Fruit fly (Drosophila melanogaster) whole organism, prepupa: ENCODE measurements around the gene CG46320.
A peak's percentile ranks its signal among the peaks of the same experiment; 100 is the strongest.

Source experiments
- Blimp-1 ChIP-seq: fragments of 200-800 bp; sonication (Bioruptor generic); optimal IDR thresholded peaks from 3 replicates; lab custom pipeline; 2017; ENCODE audit warnings: missing biosample characterization, missing genetic modification characterization, mild to moderate bottlenecking, moderate library complexity, missing genetic modification reagents
- CG11902 ChIP-seq: fragments of 200-800 bp; sonication (Bioruptor generic); optimal IDR thresholded peaks from 3 replicates; lab custom pipeline; 2016; ENCODE audit warnings: missing biosample characterization, missing genetic modification characterization
- CG15336 ChIP-seq: fragments of 200-800 bp; sonication (Bioruptor generic); IDR thresholded peaks from 2 replicates; pipeline ENCODE4 v1.3.6; 2022; ENCODE audit warnings: missing biosample characterization, missing genetic modification characterization
- CG1621 ChIP-seq: fragments of 200-800 bp; sonication (Bioruptor generic); optimal IDR thresholded peaks from 3 replicates; lab custom pipeline; 2018; ENCODE audit warnings: missing biosample characterization, mild to moderate bottlenecking, missing genetic modification characterization
- CG16779 ChIP-seq: fragments of 200-800 bp; sonication (Bioruptor generic); optimal IDR thresholded peaks from 3 replicates; lab custom pipeline; 2017; ENCODE audit warnings: missing biosample characterization, mild to moderate bottlenecking, missing genetic modification characterization
- CG31627 ChIP-seq: fragments of 200-800 bp; sonication (Bioruptor generic); optimal IDR thresholded peaks from 3 replicates; lab custom pipeline; 2016; ENCODE audit warnings: missing biosample characterization, missing genetic modification characterization
- CG34406 ChIP-seq: fragments of 200-800 bp; sonication (Bioruptor generic); optimal IDR thresholded peaks from 3 replicates; lab custom pipeline; 2016; ENCODE audit warnings: missing biosample characterization, missing genetic modification characterization
- CG3919 ChIP-seq: fragments of 200-800 bp; sonication (Bioruptor generic); optimal IDR thresholded peaks from 3 replicates; lab custom pipeline; 2016; ENCODE audit warnings: missing biosample characterization, missing genetic modification characterization
- CG4318 ChIP-seq: fragments of 200-800 bp; sonication (Bioruptor generic); optimal IDR thresholded peaks from 3 replicates; lab custom pipeline; 2017; ENCODE audit warnings: missing biosample characterization, mild to moderate bottlenecking, missing genetic modification characterization
- CG6792 ChIP-seq: fragments of 200-800 bp; sonication (Bioruptor generic); optimal IDR thresholded peaks from 3 replicates; lab custom pipeline; 2016; ENCODE audit warnings: missing biosample characterization, missing genetic modification characterization
- CG6808 ChIP-seq: fragments of 200-800 bp; sonication (Bioruptor generic); optimal IDR thresholded peaks from 3 replicates; lab custom pipeline; 2017; ENCODE audit warnings: missing biosample characterization, missing genetic modification characterization, mild to moderate bottlenecking, moderate library complexity, missing genetic modification reagents
- CG6854 ChIP-seq: fragments of 200-800 bp; sonication (Bioruptor generic); optimal IDR thresholded peaks from 2 replicates; lab custom pipeline; 2017; ENCODE audit warnings: missing biosample characterization, mild to moderate bottlenecking, missing genetic modification characterization
- CG8119 ChIP-seq: fragments of 200-800 bp; sonication (Bioruptor generic); IDR thresholded peaks from 3 replicates; pipeline ENCODE4 v1.3.6; 2022; ENCODE audit warnings: missing biosample characterization, missing genetic modification characterization
- CG8319 ChIP-seq: fragments of 200-800 bp; sonication (Bioruptor generic); optimal IDR thresholded peaks from 3 replicates; lab custom pipeline; 2016; ENCODE audit warnings: missing biosample characterization, missing genetic modification characterization
- CG8632 ChIP-seq: fragments of 200-800 bp; sonication (Bioruptor generic); optimal IDR thresholded peaks from 3 replicates; lab custom pipeline; 2016; ENCODE audit warnings: missing biosample characterization, missing genetic modification characterization
- Eip78C ChIP-seq: fragments of 200-800 bp; sonication (Bioruptor generic); peaks from one replicate; lab custom pipeline; 2016; ENCODE audit warnings: missing biosample characterization, missing genetic modification characterization
- Hr38 ChIP-seq: sonication (Bioruptor generic); optimal IDR thresholded peaks from 2 replicates; lab custom pipeline; 2016; ENCODE audit warnings: missing biosample characterization, missing genetic modification characterization
- Hr39 ChIP-seq: fragments of 200-800 bp; sonication (Bioruptor generic); optimal IDR thresholded peaks from 2 replicates; lab custom pipeline; 2016; ENCODE audit warnings: missing biosample characterization, missing genetic modification characterization
- Hr4 ChIP-seq: fragments of 200-800 bp; sonication (Bioruptor generic); optimal IDR thresholded peaks from 3 replicates; lab custom pipeline; 2016; ENCODE audit warnings: missing biosample characterization, missing genetic modification characterization
- OdsH ChIP-seq: fragments of 200-800 bp; sonication (Bioruptor generic); optimal IDR thresholded peaks from 3 replicates; lab custom pipeline; 2016; ENCODE audit warnings: missing biosample characterization, missing genetic modification characterization
- Smox ChIP-seq: fragments of 200-800 bp; sonication (Bioruptor generic); optimal IDR thresholded peaks from 3 replicates; lab custom pipeline; 2016; ENCODE audit warnings: missing biosample characterization, missing genetic modification characterization
- Sox14 ChIP-seq: fragments of 200-800 bp; sonication (Bioruptor generic); optimal IDR thresholded peaks from 3 replicates; lab custom pipeline; 2016; ENCODE audit warnings: missing biosample characterization, missing genetic modification characterization
- cyc ChIP-seq: fragments of 200-800 bp; sonication (Bioruptor generic); optimal IDR thresholded peaks from 3 replicates; lab custom pipeline; 2016; ENCODE audit warnings: missing biosample characterization, missing genetic modification characterization
- dsx ChIP-seq: fragments of 200-800 bp; optimal IDR thresholded peaks from 3 replicates; lab custom pipeline; 2019; ENCODE audit warnings: missing biosample characterization, mild to moderate bottlenecking, missing genetic modification characterization, moderate library complexity; ENCODE audit not compliant: poor library complexity, severe bottlenecking
- eg ChIP-seq: fragments of 200-800 bp; sonication (Bioruptor generic); IDR thresholded peaks from 3 replicates; pipeline ENCODE4 v1.3.6; 2022; ENCODE audit warnings: missing biosample characterization, missing genetic modification characterization
- esn ChIP-seq: fragments of 200-800 bp; sonication (Bioruptor generic); optimal IDR thresholded peaks from 2 replicates; lab custom pipeline; 2016; ENCODE audit warnings: missing biosample characterization, mild to moderate bottlenecking, missing genetic modification characterization, moderate library complexity
- fd85E ChIP-seq: fragments of 200-800 bp; sonication (Bioruptor generic); optimal IDR thresholded peaks from 3 replicates; lab custom pipeline; 2016; ENCODE audit warnings: missing biosample characterization, missing genetic modification characterization
- fkh ChIP-seq: fragments of 200-800 bp; sonication (Bioruptor generic); optimal IDR thresholded peaks from 3 replicates; lab custom pipeline; 2017; ENCODE audit warnings: missing biosample characterization, mild to moderate bottlenecking, missing genetic modification characterization, moderate library complexity
- lz ChIP-seq: fragments of 200-800 bp; sonication (Bioruptor generic); optimal IDR thresholded peaks from 3 replicates; lab custom pipeline; 2016; ENCODE audit warnings: missing biosample characterization, missing genetic modification characterization
- net ChIP-seq: fragments of 200-800 bp; sonication (Bioruptor generic); optimal IDR thresholded peaks from 3 replicates; lab custom pipeline; 2016; ENCODE audit warnings: missing biosample characterization, missing genetic modification characterization
- ss ChIP-seq, 2 experiments: fragments of 200-800 bp; sonication (Bioruptor generic); optimal IDR thresholded peaks; 2 replicates in 1 of 2; 3 replicates in 1 of 2; lab custom pipeline; 2017 to 2018; ENCODE audit warnings: mild to moderate bottlenecking in 2 of 2, missing biosample characterization in 2 of 2, missing genetic modification characterization in 2 of 2, moderate library complexity in 1 of 2
- svp ChIP-seq: fragments of 200-800 bp; sonication (Bioruptor generic); peaks from one replicate; lab custom pipeline; 2016; ENCODE audit warnings: missing biosample characterization, missing genetic modification characterization
- topi ChIP-seq: fragments of 200-800 bp; sonication (Bioruptor generic); optimal IDR thresholded peaks from 3 replicates; lab custom pipeline; 2016; ENCODE audit warnings: missing biosample characterization, missing genetic modification characterization
- vri ChIP-seq: fragments of 200-800 bp; sonication (Bioruptor generic); optimal IDR thresholded peaks from 3 replicates; lab custom pipeline; 2016; ENCODE audit warnings: missing biosample characterization, mild to moderate bottlenecking, missing genetic modification characterization

The CG46320 gene

dm6 chr3L:5779476-5780401 lies 115.8 kb downstream of the CG46320 start, which contains the start of the genes Myt1, PGRP-LD and Pmi:
Myt1 (minus strand) TSS chr3L:5779591.
PGRP-LD (plus strand) TSS chr3L:5780051.
Pmi (plus strand) TSS chr3L:5780051.
- TF ChIP-seq ss (GFP tag; optimal IDR thresholded peaks at IDR 0.05; lab: Kevin White, UChicago) (no peak), esn (GFP tag; lab: Kevin White, UChicago) (peak; percentile 25), vri (peak; percentile 53), svp (GFP tag; lab: Kevin White, UChicago) (peak; percentile 86), Hr4 (GFP tag; lab: Kevin White, UChicago) (no peak), Sox14 (GFP tag; lab: Kevin White, UChicago) (peak; percentile 75), CG11902 (GFP tag; lab: Kevin White, UChicago) (no peak)

- TF ChIP-seq fkh (GFP tag; lab: Kevin White, UChicago), result peak; percentile 44
- no peak for TF ChIP-seq vri
- no peak for TF ChIP-seq eg
- TF ChIP-seq CG15336 (GFP tag; lab: Robert Waterston, UW), result 0 out of 2 replicates have a peak, but pooled peaks have one; percentile 37
- peak; percentile 65 for TF ChIP-seq Eip78C (GFP tag; lab: Kevin White, UChicago)
- TF ChIP-seq CG8119, result peak; percentile 29; the same call in 1 of the 3 replicates
- TF ChIP-seq, all 60 proteins: peak for 4
Measured at dm6 chr3L:5785237-5786062, 121.5 kb downstream of the CG46320 start.

dm6 chr3L:5786604-5787003 lies 122.7 kb downstream of the CG46320 start, which contains the start of gene Cralbp:
Cralbp (minus strand) TSS chr3L:5786718.
- no peak for TF ChIP-seq CG4318 (GFP tag; lab: Kevin White, UChicago)
- no peak for TF ChIP-seq CG31627 (GFP tag; lab: Kevin White, UChicago)
- peak; percentile 51 for TF ChIP-seq Blimp-1 (GFP tag; lab: Kevin White, UChicago)
- TF ChIP-seq eg, result no peak
- no peak for TF ChIP-seq ss (GFP tag; optimal IDR thresholded peaks at IDR 0.05; lab: Kevin White, UChicago)
- TF ChIP-seq fkh (GFP tag; lab: Kevin White, UChicago), result no peak
- TF ChIP-seq CG6792 (GFP tag; lab: Kevin White, UChicago), result no peak
- TF ChIP-seq Hr39 (GFP tag; lab: Kevin White, UChicago), result no peak

- TF ChIP-seq Eip78C (GFP tag; lab: Kevin White, UChicago) (no peak), CG8319 (no peak), CG3919 (GFP tag; lab: Kevin White, UChicago) (no peak), CG6854 (GFP tag; lab: Kevin White, UChicago) (no peak), dsx (no peak), fd85E (GFP tag; lab: Kevin White, UChicago) (no peak), Hr38 (GFP tag; lab: Kevin White, UChicago) (no peak), net (no peak)
- TF ChIP-seq, all 60 proteins: peak for 0
Measured at dm6 chr3L:5787476-5787875, 123.6 kb downstream of the CG46320 start.

dm6 chr3L:5788823-5789222 lies 124.9 kb downstream of the CG46320 start:
- no peak for TF ChIP-seq CG15336 (GFP tag; lab: Robert Waterston, UW)
- TF ChIP-seq cyc (GFP tag; lab: Kevin White, UChicago), result no peak
- TF ChIP-seq svp (GFP tag; lab: Kevin White, UChicago), result no peak
- TF ChIP-seq CG6792 (GFP tag; lab: Kevin White, UChicago), result no peak

- TF ChIP-seq CG6808 (GFP tag; lab: Kevin White, UChicago), result no peak
- TF ChIP-seq Eip78C (GFP tag; lab: Kevin White, UChicago), result peak; percentile 86
- TF ChIP-seq Blimp-1 (GFP tag; lab: Kevin White, UChicago), result no peak
- no peak for TF ChIP-seq svp (GFP tag; lab: Kevin White, UChicago)
- TF ChIP-seq CG8119, result no peak
- TF ChIP-seq CG1621 (tag; lab: Kevin White, UChicago), result no peak
- no peak for TF ChIP-seq dsx
- TF ChIP-seq CG31627 (GFP tag; lab: Kevin White, UChicago), result peak; percentile 17
- TF ChIP-seq CG34406 (GFP tag; lab: Kevin White, UChicago), result no peak
- no peak for TF ChIP-seq OdsH (GFP tag; lab: Kevin White, UChicago)
- TF ChIP-seq esn (GFP tag; lab: Kevin White, UChicago), result peak; percentile 60
- no peak for TF ChIP-seq Hr38 (GFP tag; lab: Kevin White, UChicago)
- TF ChIP-seq topi (GFP tag; lab: Kevin White, UChicago), result peak; percentile 36
- TF ChIP-seq Hr39 (GFP tag; lab: Kevin White, UChicago), result peak; percentile 43
- TF ChIP-seq cyc (GFP tag; lab: Kevin White, UChicago), result peak; percentile 37
- TF ChIP-seq CG8632 (GFP tag; lab: Kevin White, UChicago), result peak; percentile 24
- TF ChIP-seq CG6854 (GFP tag; lab: Kevin White, UChicago), result no peak
- TF ChIP-seq CG6792 (GFP tag; lab: Kevin White, UChicago), result no peak
- TF ChIP-seq ss (GFP tag; optimal IDR thresholded peaks at IDR 0.05; lab: Kevin White, UChicago), result no peak
- no peak for TF ChIP-seq CG11902 (GFP tag; lab: Kevin White, UChicago)
- TF ChIP-seq lz, result peak; percentile 57
- no peak for TF ChIP-seq Smox (GFP tag; lab: Kevin White, UChicago)
- TF ChIP-seq CG16779 (tag; lab: Kevin White, UChicago), result no peak
- no peak for TF ChIP-seq CG4318 (GFP tag; lab: Kevin White, UChicago)
Measured at dm6 chr3L:5789663-5790062, 125.7 kb downstream of the CG46320 start.
